Worm (Caenorhabditis elegans): ENCODE data around the gene Y38F1A.2.

DNA sequence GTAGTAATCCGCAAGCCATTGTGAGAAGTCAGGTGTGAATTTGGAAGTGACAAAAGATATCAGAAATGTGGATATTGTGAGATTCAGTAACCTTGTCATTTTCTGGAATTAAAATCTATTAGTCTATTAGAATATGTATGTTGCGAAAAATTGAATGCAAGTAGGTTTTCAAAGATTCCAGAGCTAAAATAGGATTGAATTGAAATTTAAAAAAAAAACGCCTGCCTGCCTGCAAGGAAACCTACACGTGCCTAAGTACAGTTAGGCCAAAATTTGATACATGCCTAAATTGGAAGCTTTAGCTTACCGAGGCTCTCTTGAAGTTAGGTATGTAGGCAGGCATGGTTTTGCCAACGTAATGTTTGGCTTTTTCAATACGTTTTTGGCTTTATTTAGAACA is 19.5 kb upstream of the Y38F1A.2 start, which contains the start of gene lips-9:
- TF ChIP-seq lin-39 (tag; optimal IDR thresholded peaks at IDR 0.05) (no peak), nhr-237 (tag; optimal IDR thresholded peaks at IDR 0.05) (no peak), sea-2 (GFP tag; optimal IDR thresholded peaks at IDR 0.05) (no peak), egl-27 (tag; optimal IDR thresholded peaks at IDR 0.05) (no peak), nhr-25 (tag; optimal IDR thresholded peaks at IDR 0.05) (no peak)

All from whole organism, L3 larva.